Worm (Caenorhabditis elegans): Measurements from ENCODE around the gene agxt-1.

agxt-1 gene

ce11 chrII:8817225-8817624 is 28.2 kb upstream of the agxt-1 start:
- TF ChIP-seq elt-3 (tag; optimal IDR thresholded peaks at IDR 0.05) (no peak), aly-2 (tag; optimal IDR thresholded peaks at IDR 0.05) (no peak), lin-13 (GFP tag; optimal IDR thresholded peaks at IDR 0.05) (no peak), nhr-10 (tag; optimal IDR thresholded peaks at IDR 0.05) (no peak), elt-1 (tag; optimal IDR thresholded peaks at IDR 0.05) (no peak), sma-9 (GFP tag; optimal IDR thresholded peaks at IDR 0.05) (no peak), sma-9 (tag; optimal IDR thresholded peaks at IDR 0.05) (no peak), nhr-21 (tag; optimal IDR thresholded peaks at IDR 0.05) (peak; percentile 85), Y55F3AM.14 (GFP tag; optimal IDR thresholded peaks at IDR 0.05) (no peak), sem-4 (tag; optimal IDR thresholded peaks at IDR 0.05) (peak; percentile 56), C34F6.9 (tag; optimal IDR thresholded peaks at IDR 0.05) (no peak), lin-11 (tag; optimal IDR thresholded peaks at IDR 0.05) (no peak), snpc-4 (tag; optimal IDR thresholded peaks at IDR 0.05) (no peak), nhr-25 (tag; optimal IDR thresholded peaks at IDR 0.05) (peak; percentile 59), ztf-1 (GFP tag; conservative IDR thresholded peaks at IDR 0.05) (no peak), dmd-4 (tag; optimal IDR thresholded peaks at IDR 0.05) (no peak), unc-55 (GFP tag; optimal IDR thresholded peaks at IDR 0.05) (no peak), unc-62 (GFP tag; optimal IDR thresholded peaks at IDR 0.05) (no peak), ztf-11 (tag; optimal IDR thresholded peaks at IDR 0.05) (no peak), nhr-77 (tag; optimal IDR thresholded peaks at IDR 0.05) (no peak), unc-39 (tag; optimal IDR thresholded peaks at IDR 0.05) (no peak), fos-1 (tag; optimal IDR thresholded peaks at IDR 0.05) (no peak), blmp-1 (tag; optimal IDR thresholded peaks at IDR 0.05; ENCODE audit: insufficient read depth) (peak; percentile 12), lsy-2 (tag; optimal IDR thresholded peaks at IDR 0.05) (peak in 1 of 2 experiments; percentile 16), nhr-129 (tag; optimal IDR thresholded peaks at IDR 0.05) (no peak), nhr-6 (tag; optimal IDR thresholded peaks at IDR 0.05) (no peak), crh-2 (tag; optimal IDR thresholded peaks at IDR 0.05) (peak; percentile 31), ceh-16 (tag; optimal IDR thresholded peaks at IDR 0.05) (no peak), egl-27 (tag; optimal IDR thresholded peaks at IDR 0.05) (no peak), ZK546.5 (tag; optimal IDR thresholded peaks at IDR 0.05) (no peak), sma-3 (GFP tag; optimal IDR thresholded peaks at IDR 0.05) (peak; percentile 51), nhr-11 (tag; optimal IDR thresholded peaks at IDR 0.05) (no peak), mab-5 (tag; optimal IDR thresholded peaks at IDR 0.05) (no peak), ztf-4 (tag; optimal IDR thresholded peaks at IDR 0.05) (peak; percentile 33), gmeb-1 (tag; optimal IDR thresholded peaks at IDR 0.05) (no peak), ceh-82 (tag; optimal IDR thresholded peaks at IDR 0.05) (no peak)

DNA sequence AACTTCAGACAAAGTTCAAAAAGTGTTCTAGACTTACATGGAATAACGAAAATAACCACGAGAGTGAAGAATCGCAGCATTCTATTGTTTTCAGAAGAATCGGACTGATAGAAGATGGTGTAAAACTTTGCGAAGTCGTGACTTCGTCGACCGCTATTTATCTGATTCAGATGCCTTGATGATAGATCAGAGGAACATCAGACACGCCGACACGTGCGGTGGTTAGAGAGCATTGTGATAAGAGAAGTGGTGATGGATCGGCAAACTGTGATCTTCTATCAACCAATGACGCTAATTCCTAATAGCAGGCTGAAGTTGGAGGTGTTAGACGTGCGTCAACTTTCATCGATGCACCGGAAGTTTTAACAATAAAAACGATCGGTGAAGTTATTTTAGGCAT is 27.1 kb upstream of the agxt-1 start:
- TF ChIP-seq mdl-1 (tag; optimal IDR thresholded peaks at IDR 0.05) (peak; percentile 34 to 47), egl-27 (tag; optimal IDR thresholded peaks at IDR 0.05) (peak; percentile 61), sma-3 (GFP tag; optimal IDR thresholded peaks at IDR 0.05) (peak; percentile 81), blmp-1 (tag; optimal IDR thresholded peaks at IDR 0.05; ENCODE audit: insufficient read depth) (peak; percentile 71), sma-9 (GFP tag; optimal IDR thresholded peaks at IDR 0.05) (peak; percentile 93), sma-9 (tag; optimal IDR thresholded peaks at IDR 0.05) (no peak), lsy-2 (tag; optimal IDR thresholded peaks at IDR 0.05) (peak in 1 of 2 experiments; percentile 29), nhr-25 (tag; optimal IDR thresholded peaks at IDR 0.05) (peak; percentile 88), nhr-23 (tag; optimal IDR thresholded peaks at IDR 0.05) (no peak), ZK546.5 (tag; optimal IDR thresholded peaks at IDR 0.05) (no peak), gmeb-1 (tag; optimal IDR thresholded peaks at IDR 0.05) (peak; percentile 14), nhr-21 (tag; optimal IDR thresholded peaks at IDR 0.05) (peak; percentile 92), F13H6.1 (tag; optimal IDR thresholded peaks at IDR 0.05) (peak; percentile 2), ama-1 (optimal IDR thresholded peaks at IDR 0.05) (peak; percentile 71), crh-2 (tag; optimal IDR thresholded peaks at IDR 0.05) (peak; percentile 22), fos-1 (tag; optimal IDR thresholded peaks at IDR 0.05) (no peak)
